Fruit fly (Drosophila melanogaster) whole organism, adult: ENCODE measurements around the gene grk.

ENCODE experiments used
- CG12768 ChIP-seq: fragments of 200-800 bp; sonication (Bioruptor generic); optimal IDR thresholded peaks from 2 replicates; lab custom pipeline; 2017; ENCODE audit warnings: missing biosample characterization, missing genetic modification characterization, mild to moderate bottlenecking, moderate library complexity, missing genetic modification reagents
- CG5204 ChIP-seq: fragments of 200-800 bp; sonication (Bioruptor generic); optimal IDR thresholded peaks from 2 replicates; lab custom pipeline; 2016; ENCODE audit warnings: missing biosample characterization, missing genetic modification characterization
- Clk ChIP-seq: fragments of 200-800 bp; sonication (Bioruptor generic); optimal IDR thresholded peaks from 2 replicates; lab custom pipeline; 2017; ENCODE audit warnings: missing biosample characterization, missing genetic modification characterization
- Crg-1 ChIP-seq: fragments of 200-800 bp; sonication (Bioruptor generic); optimal IDR thresholded peaks from 2 replicates; lab custom pipeline; 2016; ENCODE audit warnings: missing biosample characterization, missing genetic modification characterization
- Hr96 ChIP-seq: fragments of 200-800 bp; sonication (Bioruptor generic); optimal IDR thresholded peaks from 2 replicates; lab custom pipeline; 2016; ENCODE audit warnings: missing biosample characterization, missing genetic modification characterization
- Mnt ChIP-seq: fragments of 200-800 bp; sonication (Bioruptor generic); optimal IDR thresholded peaks from 2 replicates; lab custom pipeline; 2016; ENCODE audit warnings: missing biosample characterization, mild to moderate bottlenecking, missing genetic modification characterization
- bab1 ChIP-seq: fragments of 200-800 bp; sonication (Bioruptor generic); optimal IDR thresholded peaks from 3 replicates; lab custom pipeline; 2019; ENCODE audit warnings: missing biosample characterization, mild to moderate bottlenecking, missing genetic modification characterization, moderate library complexity
- cic ChIP-seq: fragments of 200-800 bp; sonication (Bioruptor generic); optimal IDR thresholded peaks from 2 replicates; lab custom pipeline; 2017; ENCODE audit warnings: missing biosample characterization, mild to moderate bottlenecking, missing genetic modification characterization, moderate library complexity
- cnc ChIP-seq, 2 experiments: fragments of >200 bp; optimal IDR thresholded peaks; 2 replicates each; lab custom pipeline; 2017
- ovo ChIP-seq: fragments of 200-800 bp; sonication (Bioruptor generic); optimal IDR thresholded peaks from 2 replicates; lab custom pipeline; 2016; ENCODE audit warnings: missing biosample characterization, missing genetic modification characterization
- pad ChIP-seq: fragments of 200-800 bp; sonication (Bioruptor generic); optimal IDR thresholded peaks from 3 replicates; lab custom pipeline; 2017; ENCODE audit warnings: missing biosample characterization, missing genetic modification characterization, mild to moderate bottlenecking, moderate library complexity, missing genetic modification reagents
- toe ChIP-seq: fragments of 200-800 bp; sonication (Bioruptor generic); optimal IDR thresholded peaks from 2 replicates; lab custom pipeline; 2016; ENCODE audit warnings: missing biosample characterization, missing genetic modification characterization

DNA sequence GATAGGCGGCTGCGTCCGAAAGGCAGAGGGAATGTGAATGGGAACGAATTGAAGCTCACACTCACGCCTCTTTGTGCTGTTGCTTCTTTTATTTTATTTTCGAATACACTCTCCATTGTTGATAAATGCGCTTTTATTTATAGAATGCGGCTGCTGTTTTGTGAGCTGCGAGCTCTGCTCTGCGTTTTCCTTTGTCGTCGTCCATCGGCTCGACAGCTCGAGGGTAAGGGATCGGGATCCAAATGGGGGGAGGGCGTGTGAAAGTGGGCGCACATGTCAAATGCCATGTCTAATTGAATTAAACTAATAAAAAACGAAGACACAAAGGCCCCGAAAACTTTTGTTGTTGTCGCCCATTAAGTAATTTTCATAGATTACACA is 9.3 kb downstream of the grk start:
- TF ChIP-seq toe (GFP tag; lab: Kevin White, UChicago) (no peak), CG5204 (GFP tag; lab: Kevin White, UChicago) (no peak), ovo (GFP tag; lab: Kevin White, UChicago) (no peak), Crg-1 (GFP tag; lab: Kevin White, UChicago) (no peak), pad (GFP tag; lab: Kevin White, UChicago) (no peak), cnc (optimal IDR thresholded peaks at IDR 0.05; lab: Kevin White, UChicago) (no peak), CG12768 (no peak), Hr96 (no peak), cic (no peak), bab1 (GFP tag; lab: Kevin White, UChicago) (no peak), Mnt (no peak), Clk (GFP tag; lab: Kevin White, UChicago) (no peak)
